Worm (Caenorhabditis elegans): ENCODE results near the gene T14A8.2.

- no peak for TF ChIP-seq blmp-1 (tag; optimal IDR thresholded peaks at IDR 0.05)
- no peak for TF ChIP-seq nhr-12 (tag; optimal IDR thresholded peaks at IDR 0.05)
- TF ChIP-seq unc-39 (tag; optimal IDR thresholded peaks at IDR 0.05) = no peak
- no peak for TF ChIP-seq mep-1 (tag; optimal IDR thresholded peaks at IDR 0.05)
- TF ChIP-seq pha-4 (tag; optimal IDR thresholded peaks at IDR 0.05) = no peak
- TF ChIP-seq snpc-4 (tag; optimal IDR thresholded peaks at IDR 0.05) = no peak
- TF ChIP-seq elt-3 (tag; optimal IDR thresholded peaks at IDR 0.05) = no peak
- TF ChIP-seq ham-2 (GFP tag; optimal IDR thresholded peaks at IDR 0.05) = no peak
- TF ChIP-seq ceh-43 (GFP tag; optimal IDR thresholded peaks at IDR 0.05) = no peak
- TF ChIP-seq nhr-28 (tag; optimal IDR thresholded peaks at IDR 0.05) = no peak
- TF ChIP-seq lin-13 (tag; optimal IDR thresholded peaks at IDR 0.05) = no peak
- TF ChIP-seq unc-62 (GFP tag; optimal IDR thresholded peaks at IDR 0.05) = no peak
- no peak for TF ChIP-seq sptf-1 (tag; optimal IDR thresholded peaks at IDR 0.05)
- no peak for TF ChIP-seq nhr-76 (tag; optimal IDR thresholded peaks at IDR 0.05)
These were observed 30.5 kb downstream of the T14A8.2 start, which contains the start of gene C33H5.13 for ce11 chrIV:7791821-7792446.
